Worm (Caenorhabditis elegans): ENCODE data around the gene F20C5.5.

The F20C5.5 gene

DNA sequence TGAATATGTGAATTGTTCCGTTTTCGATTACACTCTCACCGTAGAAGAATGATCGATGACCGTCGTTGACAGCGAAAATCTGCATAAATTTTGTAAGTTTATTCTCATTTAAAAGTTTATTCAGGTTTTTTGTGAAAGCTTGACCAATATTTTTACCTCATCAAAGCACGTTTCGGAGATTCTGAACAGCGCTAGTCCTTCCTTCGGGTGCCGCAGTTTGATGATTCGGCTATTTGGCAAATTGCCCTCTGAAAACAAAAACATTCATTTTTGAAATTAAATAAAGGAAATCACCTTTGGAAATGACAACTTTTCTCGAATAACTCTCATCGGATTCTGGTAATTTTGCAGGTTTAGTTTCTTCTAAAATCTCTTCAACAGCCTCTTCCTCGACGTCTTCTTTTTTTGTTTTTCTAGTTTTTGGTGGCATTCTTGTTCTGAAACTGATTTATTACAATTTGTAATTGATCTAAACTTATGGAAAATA lies 28.4 kb downstream of the F20C5.5 start, which contains the start of gene F21D5.6:
TSS of gene F21D5.6 (minus strand) at position 437 of the 487 bp plus-strand sequence.
- TF ChIP-seq lsy-2 (tag; optimal IDR thresholded peaks at IDR 0.05) (no peak), nhr-10 (tag; optimal IDR thresholded peaks at IDR 0.05) (no peak), elt-3 (tag; optimal IDR thresholded peaks at IDR 0.05) (no peak), ztf-4 (tag; optimal IDR thresholded peaks at IDR 0.05) (no peak), nhr-129 (tag; optimal IDR thresholded peaks at IDR 0.05) (no peak), fos-1 (tag; optimal IDR thresholded peaks at IDR 0.05) (no peak), snpc-4 (tag; optimal IDR thresholded peaks at IDR 0.05) (no peak), gmeb-1 (tag; optimal IDR thresholded peaks at IDR 0.05) (no peak), ZK546.5 (tag; optimal IDR thresholded peaks at IDR 0.05) (no peak), sem-4 (tag; optimal IDR thresholded peaks at IDR 0.05) (no peak), elt-1 (tag; optimal IDR thresholded peaks at IDR 0.05) (no peak), nhr-11 (tag; optimal IDR thresholded peaks at IDR 0.05) (no peak), sma-3 (GFP tag; optimal IDR thresholded peaks at IDR 0.05) (no peak)

DNA sequence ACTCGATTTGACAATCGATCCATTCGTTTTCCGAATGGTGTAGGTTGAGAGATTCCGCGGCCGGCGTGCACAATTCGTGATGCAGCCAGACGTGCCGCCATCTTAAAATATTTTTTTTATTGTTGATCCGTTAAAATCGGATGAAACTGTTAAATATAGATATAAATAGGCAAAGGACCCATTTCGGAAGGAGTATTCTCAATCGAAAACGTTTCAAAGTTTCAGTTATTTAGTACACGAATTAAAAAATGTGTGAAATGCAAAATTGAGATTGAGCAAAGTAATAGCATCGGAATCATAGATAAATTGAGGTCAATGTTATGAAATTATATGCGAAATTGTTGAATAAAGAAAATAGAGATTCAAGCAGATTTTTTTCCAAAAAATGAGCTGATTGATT lies 29.5 kb downstream of the F20C5.5 start, which contains the start of gene mrps-33:
TSS of gene mrps-33 (minus strand) at position 101 of the 400 bp plus-strand sequence.
- TF ChIP-seq peb-1 (tag; optimal IDR thresholded peaks at IDR 0.05) (no peak), skn-1 (tag; optimal IDR thresholded peaks at IDR 0.05) (no peak), sma-9 (GFP tag; optimal IDR thresholded peaks at IDR 0.05) (no peak), sma-9 (tag; optimal IDR thresholded peaks at IDR 0.05) (no peak), nhr-23 (tag; optimal IDR thresholded peaks at IDR 0.05) (no peak), alr-1 (tag; optimal IDR thresholded peaks at IDR 0.05) (no peak), lin-13 (GFP tag; optimal IDR thresholded peaks at IDR 0.05) (no peak), nhr-21 (tag; optimal IDR thresholded peaks at IDR 0.05) (no peak), ceh-82 (tag; optimal IDR thresholded peaks at IDR 0.05) (no peak), ama-1 (optimal IDR thresholded peaks at IDR 0.05) (no peak), egl-27 (tag; optimal IDR thresholded peaks at IDR 0.05) (no peak), unc-39 (tag; optimal IDR thresholded peaks at IDR 0.05) (no peak)

DNA sequence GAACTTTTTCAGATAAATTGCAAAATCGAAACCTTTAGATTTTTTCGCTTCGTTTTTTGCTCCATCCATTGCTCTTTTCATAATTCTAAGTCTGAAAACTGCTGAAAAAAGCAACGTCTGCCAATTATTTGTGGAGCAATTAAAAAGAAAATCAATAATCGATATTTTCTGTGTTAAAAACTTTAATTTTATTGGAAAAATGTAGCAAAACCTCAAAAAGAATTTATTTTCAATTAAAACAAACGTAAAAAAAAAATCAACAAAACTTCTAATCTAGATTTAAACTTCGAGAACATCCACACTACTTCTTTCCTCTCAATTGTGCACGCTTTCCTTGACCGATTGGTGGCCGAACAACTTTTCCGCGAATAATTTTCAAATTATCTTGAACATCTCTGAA lies 30.1 kb downstream of the F20C5.5 start, which contains the start of gene F21D5.5:
TSS of gene F21D5.5 (minus strand) at position 101 of the 400 bp plus-strand sequence.
- no peak for TF ChIP-seq C34F6.9 (tag; optimal IDR thresholded peaks at IDR 0.05)
- no peak for TF ChIP-seq Y55F3AM.14 (GFP tag; optimal IDR thresholded peaks at IDR 0.05)
- TF ChIP-seq dmd-4 (tag; optimal IDR thresholded peaks at IDR 0.05) = no peak
- no peak for TF ChIP-seq nhr-21 (tag; optimal IDR thresholded peaks at IDR 0.05)
- TF ChIP-seq nhr-129 (tag; optimal IDR thresholded peaks at IDR 0.05) = no peak
- no peak for TF ChIP-seq sma-3 (GFP tag; optimal IDR thresholded peaks at IDR 0.05)
- no peak for TF ChIP-seq nhr-6 (tag; optimal IDR thresholded peaks at IDR 0.05)
- no peak for TF ChIP-seq ZK546.5 (tag; optimal IDR thresholded peaks at IDR 0.05)
- no peak for TF ChIP-seq ztf-4 (tag; optimal IDR thresholded peaks at IDR 0.05)
- no peak for TF ChIP-seq ztf-11 (tag; optimal IDR thresholded peaks at IDR 0.05)
- no peak for TF ChIP-seq ama-1 (optimal IDR thresholded peaks at IDR 0.05)
- TF ChIP-seq nhr-23 (tag; optimal IDR thresholded peaks at IDR 0.05) = no peak

DNA sequence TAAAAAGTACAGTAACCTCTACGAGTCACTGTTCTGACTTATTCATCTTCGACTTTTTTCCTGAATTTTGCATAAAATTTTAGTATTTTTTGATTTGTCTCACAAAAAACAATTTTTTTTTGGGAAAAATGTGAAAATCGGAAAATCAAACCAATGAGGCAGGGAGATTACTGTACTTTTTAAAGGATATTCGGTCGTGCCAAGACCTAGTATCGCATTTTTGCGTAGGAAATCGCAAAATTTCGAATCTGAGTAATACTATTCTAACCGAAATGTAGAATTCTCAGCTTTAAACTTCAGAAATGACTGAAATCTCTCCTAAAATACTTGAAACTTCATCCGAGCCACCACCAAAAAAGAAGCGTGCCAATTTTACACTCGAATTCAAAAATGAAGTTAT lies 31.7 kb downstream of the F20C5.5 start, which contains the start of gene F21D5.4:
TSS of gene F21D5.4 (plus strand) at position 301 of the 400 bp plus-strand sequence.
- no peak for TF ChIP-seq ama-1 (optimal IDR thresholded peaks at IDR 0.05)
- no peak for TF ChIP-seq Y55F3AM.14 (GFP tag; optimal IDR thresholded peaks at IDR 0.05)
- TF ChIP-seq lin-13 (GFP tag; optimal IDR thresholded peaks at IDR 0.05) = no peak
- TF ChIP-seq blmp-1 (tag; optimal IDR thresholded peaks at IDR 0.05; ENCODE audit: insufficient read depth) = no peak
- TF ChIP-seq ztf-1 (GFP tag; conservative IDR thresholded peaks at IDR 0.05) = no peak
- no peak for TF ChIP-seq lin-39 (tag; optimal IDR thresholded peaks at IDR 0.05)
- no peak for TF ChIP-seq crh-2 (tag; optimal IDR thresholded peaks at IDR 0.05)
- TF ChIP-seq aly-2 (tag; optimal IDR thresholded peaks at IDR 0.05) = no peak
- no peak for TF ChIP-seq mbf-1 (tag; optimal IDR thresholded peaks at IDR 0.05)
- no peak for TF ChIP-seq ztf-11 (tag; optimal IDR thresholded peaks at IDR 0.05)
- TF ChIP-seq nhr-23 (tag; optimal IDR thresholded peaks at IDR 0.05) = no peak

DNA sequence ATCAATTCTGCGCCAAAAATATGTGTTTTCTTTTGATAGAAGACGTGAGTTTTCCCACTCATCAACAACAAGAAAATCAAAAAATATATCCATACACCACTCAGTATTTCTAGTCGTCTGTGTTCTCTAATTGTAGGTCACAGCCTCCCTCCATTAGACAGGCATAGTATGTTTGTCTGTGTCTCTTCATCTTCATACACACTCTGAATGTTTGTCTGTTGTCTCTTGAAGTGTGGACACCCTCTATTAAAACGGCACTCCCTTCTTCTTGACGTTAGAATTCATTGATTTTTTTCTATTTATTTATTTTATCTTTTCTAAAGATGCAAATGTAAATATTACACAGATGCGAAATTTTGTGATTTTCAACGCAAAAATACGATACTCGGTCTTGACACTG lies 32.1 kb downstream of the F20C5.5 start:
- peak in 1 of 2 experiments; percentile 17 for TF ChIP-seq lsy-2 (tag; optimal IDR thresholded peaks at IDR 0.05)
- TF ChIP-seq C34F6.9 (tag; optimal IDR thresholded peaks at IDR 0.05) = peak; percentile 62
- TF ChIP-seq zag-1 (tag; optimal IDR thresholded peaks at IDR 0.05) = no peak
- no peak for TF ChIP-seq R02D3.7 (tag; optimal IDR thresholded peaks at IDR 0.05)
